Worm (Caenorhabditis elegans): ENCODE results near the gene ctns-1.

ctns-1 gene

ce11 chrII:8143278-8143931 is 6.7 kb upstream of the ctns-1 start, which contains the start of the genes ints-11 and rpl-10:
Gene ints-11 (minus strand): TSS chrII:8143478.
Gene rpl-10 (plus strand): TSS chrII:8143881.
- TF ChIP-seq fkh-10 (GFP tag; optimal IDR thresholded peaks at IDR 0.05) (no peak), hlh-30 (tag; optimal IDR thresholded peaks at IDR 0.05; ENCODE audit: insufficient read depth) (peak; percentile 51), dve-1 (tag; optimal IDR thresholded peaks at IDR 0.05; ENCODE audit: insufficient read depth) (peak; percentile 20), nhr-28 (tag; optimal IDR thresholded peaks at IDR 0.05) (peak; percentile 7), nhr-6 (tag; optimal IDR thresholded peaks at IDR 0.05) (peak; percentile 10), lin-38 (GFP tag; IDR thresholded peaks at IDR 0.05) (peak; percentile 58), snpc-4 (tag; optimal IDR thresholded peaks at IDR 0.05) (no peak), dpl-1 (GFP tag; optimal IDR thresholded peaks at IDR 0.05) (peak; percentile 68), mes-2 (tag; optimal IDR thresholded peaks at IDR 0.05; ENCODE audit: poor library complexity, severe bottlenecking) (peak; percentile 69), mep-1 (tag; optimal IDR thresholded peaks at IDR 0.05) (peak; percentile 25), lsy-2 (tag; optimal IDR thresholded peaks at IDR 0.05) (peak in 1 of 2 experiments; percentile 97)

- TF ChIP-seq lir-3 (tag; optimal IDR thresholded peaks at IDR 0.05) = no peak
- TF ChIP-seq hif-1 (tag; optimal IDR thresholded peaks at IDR 0.05) = no peak
- TF ChIP-seq F49E8.2 (tag; optimal IDR thresholded peaks at IDR 0.05; ENCODE audit: borderline replicate concordance) = peak; percentile 1
- TF ChIP-seq ceh-44 (GFP tag; IDR thresholded peaks at IDR 0.05) = no peak
- TF ChIP-seq dmd-6 (GFP tag; IDR thresholded peaks at IDR 0.05) = no peak
- no peak for TF ChIP-seq dmd-8 (GFP tag; IDR thresholded peaks at IDR 0.05)
- no peak for TF ChIP-seq hlh-11 (tag; optimal IDR thresholded peaks at IDR 0.05)
- no peak for TF ChIP-seq rbr-2 (tag; optimal IDR thresholded peaks at IDR 0.05)
- TF ChIP-seq lin-38 (GFP tag; IDR thresholded peaks at IDR 0.05) = peak; percentile 51
- TF ChIP-seq lsy-2 (tag; optimal IDR thresholded peaks at IDR 0.05) = no peak
- no peak for TF ChIP-seq F37D6.2 (tag; optimal IDR thresholded peaks at IDR 0.05)
- no peak for TF ChIP-seq ZK546.5 (tag; optimal IDR thresholded peaks at IDR 0.05)
- no peak for TF ChIP-seq ztf-7 (tag; optimal IDR thresholded peaks at IDR 0.05)
- TF ChIP-seq lin-15B (tag; optimal IDR thresholded peaks at IDR 0.05) = no peak
- TF ChIP-seq mes-2 (tag; optimal IDR thresholded peaks at IDR 0.05; ENCODE audit: poor library complexity, severe bottlenecking) = peak; percentile 5
- TF ChIP-seq unc-130 (GFP tag; optimal IDR thresholded peaks at IDR 0.05) = no peak
- TF ChIP-seq mdt-29 (GFP tag; IDR thresholded peaks at IDR 0.05) = no peak
- TF ChIP-seq gei-8 (GFP tag; optimal IDR thresholded peaks at IDR 0.05) = no peak
- no peak for TF ChIP-seq hmg-1.1 (GFP tag; IDR thresholded peaks at IDR 0.05)
- peak; percentile 67 for TF ChIP-seq aly-2 (tag; optimal IDR thresholded peaks at IDR 0.05)
- TF ChIP-seq Y48G9A.11 (GFP tag; IDR thresholded peaks at IDR 0.05) = no peak
- TF ChIP-seq ceh-20 (GFP tag; IDR thresholded peaks at IDR 0.05) = no peak
- no peak for TF ChIP-seq ceh-62 (tag; optimal IDR thresholded peaks at IDR 0.05)
- TF ChIP-seq duxl-1 (tag; optimal IDR thresholded peaks at IDR 0.05; ENCODE audit: poor library complexity) = no peak
- TF ChIP-seq F44E2.7 (GFP tag; IDR thresholded peaks at IDR 0.05) = no peak
- TF ChIP-seq mep-1 (tag; optimal IDR thresholded peaks at IDR 0.05) = no peak
- 0 out of 2 replicates have a peak, but pooled peaks have one; percentile 10 for TF ChIP-seq arid-1 (GFP tag; conservative IDR thresholded peaks at IDR 0.05)
- TF ChIP-seq ztf-11 (tag; optimal IDR thresholded peaks at IDR 0.05) = no peak
- TF ChIP-seq lin-13 (GFP tag; optimal IDR thresholded peaks at IDR 0.05) = no peak
- TF ChIP-seq nhr-11 (tag; optimal IDR thresholded peaks at IDR 0.05) = no peak
- no peak for TF ChIP-seq ceh-82 (tag; optimal IDR thresholded peaks at IDR 0.05)
- TF ChIP-seq zip-2 (tag; optimal IDR thresholded peaks at IDR 0.05) = no peak
These were observed 4.4 kb upstream of the ctns-1 start for ce11 chrII:8141135-8141534.
